Worm (Caenorhabditis elegans): ENCODE data around the gene obr-2.
A peak's percentile ranks its signal among the peaks of the same experiment; 100 is the strongest.

Gene obr-2

DNA sequence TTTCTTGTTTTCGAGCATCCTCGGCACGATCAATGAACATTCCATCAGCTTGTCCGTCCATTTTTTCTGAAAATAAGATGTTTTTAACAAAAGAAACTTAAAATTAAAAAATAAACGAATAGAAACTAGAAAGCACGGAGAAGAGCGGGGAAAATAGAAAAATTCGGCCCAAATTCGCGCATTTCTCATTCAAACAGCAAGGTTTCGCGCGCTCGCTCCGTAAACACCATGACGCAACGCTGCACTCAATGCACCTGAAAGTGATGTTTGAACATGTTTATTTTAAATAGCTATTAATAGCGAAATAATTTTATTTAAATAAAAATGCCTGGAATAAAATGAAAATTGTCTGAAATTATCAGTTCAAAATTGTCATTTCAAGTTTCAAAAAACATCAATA, 45.5 kb upstream of the obr-2 start, which contains the start of the genes mcm-3 and C25D7.15 (continued):
- TF ChIP-seq nhr-237 (tag; optimal IDR thresholded peaks at IDR 0.05) (no peak), rnt-1 (tag; optimal IDR thresholded peaks at IDR 0.05) (peak; percentile 31), fos-1 (tag; optimal IDR thresholded peaks at IDR 0.05) (no peak), lsy-2 (tag; optimal IDR thresholded peaks at IDR 0.05) (peak; percentile 17 to 47), nhr-85 (tag) (peak; percentile 38), elt-2 (tag; optimal IDR thresholded peaks at IDR 0.05) (no peak), C16A3.4 (tag; optimal IDR thresholded peaks at IDR 0.05) (peak; percentile 34), swsn-7 (tag; optimal IDR thresholded peaks at IDR 0.05) (peak; percentile 26), tlp-1 (tag; optimal IDR thresholded peaks at IDR 0.05) (no peak), nhr-76 (tag; optimal IDR thresholded peaks at IDR 0.05) (no peak), mab-9 (GFP tag; IDR thresholded peaks at IDR 0.05) (no peak), dpl-1 (GFP tag; optimal IDR thresholded peaks at IDR 0.05) (peak; percentile 82 to 89 (median 85)), aha-1 (tag; optimal IDR thresholded peaks at IDR 0.05) (no peak), tbx-2 (tag; optimal IDR thresholded peaks at IDR 0.05) (peak; percentile 6)

DNA sequence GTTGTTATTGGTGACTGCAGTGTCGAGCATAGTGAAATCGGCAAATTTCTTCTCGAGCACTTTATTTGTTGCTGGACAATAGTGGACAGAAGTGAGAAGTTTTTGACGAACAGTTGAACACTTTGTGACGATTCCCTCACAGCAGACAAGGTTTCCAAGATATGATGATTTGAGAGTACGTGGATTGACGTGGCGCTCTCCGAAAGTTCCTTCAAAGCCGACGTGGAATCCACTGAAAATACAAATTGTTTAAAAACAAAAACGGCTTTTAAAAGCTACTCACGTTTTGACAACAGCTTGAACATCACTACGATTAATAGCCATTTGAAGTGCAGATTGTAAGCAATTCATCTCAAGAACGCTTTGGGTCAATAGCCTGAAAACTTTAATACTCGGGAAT, 44.9 kb upstream of the obr-2 start:
- TF ChIP-seq Y116A8C.19 (tag; optimal IDR thresholded peaks at IDR 0.05; ENCODE audit: borderline replicate concordance), result no peak
- TF ChIP-seq grh-1 (GFP tag; IDR thresholded peaks at IDR 0.05), result 0 out of 2 replicates have a peak, but pooled peaks have one; percentile 2
- TF ChIP-seq efl-1 (optimal IDR thresholded peaks at IDR 0.05), result no peak
- peak in 1 of 2 experiments; percentile 87 for TF ChIP-seq efl-1 (GFP tag; optimal IDR thresholded peaks at IDR 0.05 in 1 of 2)

DNA sequence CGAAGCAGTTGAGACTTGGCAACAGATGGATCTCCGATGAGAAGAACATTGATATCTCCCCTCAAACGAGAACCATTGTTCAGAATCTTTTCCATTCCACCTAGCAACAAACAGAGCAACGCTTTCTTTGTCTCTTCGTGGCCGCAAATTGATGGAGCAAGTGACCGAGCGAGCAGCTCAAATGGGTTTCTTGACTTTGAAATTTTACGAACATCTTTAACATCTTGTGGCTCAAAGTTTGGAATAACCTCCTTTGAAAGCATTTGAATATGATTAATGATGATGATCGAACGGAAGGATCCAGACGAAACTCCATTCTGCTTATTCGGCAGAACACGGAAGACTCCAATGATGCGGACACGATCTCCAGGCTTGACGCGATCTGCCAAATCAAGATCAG, 44.4 kb upstream of the obr-2 start:
- no peak for TF ChIP-seq mef-2 (tag; optimal IDR thresholded peaks at IDR 0.05)
- TF ChIP-seq unc-86 (tag; optimal IDR thresholded peaks at IDR 0.05), result no peak
- no peak for TF ChIP-seq hpl-2 (GFP tag; optimal IDR thresholded peaks at IDR 0.05)
- TF ChIP-seq nhr-85 (tag), result peak; percentile 34
- TF ChIP-seq hlh-17 (GFP tag; optimal IDR thresholded peaks at IDR 0.05; ENCODE audit: borderline replicate concordance), result no peak

DNA sequence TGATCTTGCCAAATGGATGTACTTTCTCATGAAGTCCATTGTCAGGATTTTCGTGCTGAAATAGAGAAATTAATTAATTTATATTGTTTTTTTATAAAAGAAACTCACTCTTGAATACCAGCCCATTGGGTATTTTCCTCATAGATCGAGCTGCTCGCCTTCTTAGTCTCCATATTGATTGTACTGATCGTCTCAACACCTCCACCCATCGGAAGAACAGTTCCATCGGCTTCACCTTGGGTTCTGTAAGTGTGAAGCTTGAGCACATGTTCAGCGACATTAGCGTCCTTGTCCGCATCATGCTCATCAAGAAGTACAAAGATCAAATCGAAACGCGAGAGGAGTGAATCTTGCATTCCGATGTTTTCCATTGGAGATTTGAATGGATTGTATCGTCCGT, 43.7 kb upstream of the obr-2 start:
- TF ChIP-seq sox-4 (tag; optimal IDR thresholded peaks at IDR 0.05), result no peak
- no peak for TF ChIP-seq ceh-8 (GFP tag; optimal IDR thresholded peaks at IDR 0.05)
- no peak for TF ChIP-seq pax-3 (tag; optimal IDR thresholded peaks at IDR 0.05)
- TF ChIP-seq unc-130 (tag; optimal IDR thresholded peaks at IDR 0.05), result no peak
- no peak for TF ChIP-seq aly-2 (tag; optimal IDR thresholded peaks at IDR 0.05)
- TF ChIP-seq elt-3 (tag; optimal IDR thresholded peaks at IDR 0.05), result no peak
- no peak for TF ChIP-seq zip-4 (GFP tag; optimal IDR thresholded peaks at IDR 0.05)
- TF ChIP-seq grh-1 (GFP tag; IDR thresholded peaks at IDR 0.05), result no peak
- no peak for TF ChIP-seq pqm-1 (tag; optimal IDR thresholded peaks at IDR 0.05)
- no peak for TF ChIP-seq skn-1 (tag; optimal IDR thresholded peaks at IDR 0.05)
- TF ChIP-seq snpc-4 (tag; optimal IDR thresholded peaks at IDR 0.05), result no peak

DNA sequence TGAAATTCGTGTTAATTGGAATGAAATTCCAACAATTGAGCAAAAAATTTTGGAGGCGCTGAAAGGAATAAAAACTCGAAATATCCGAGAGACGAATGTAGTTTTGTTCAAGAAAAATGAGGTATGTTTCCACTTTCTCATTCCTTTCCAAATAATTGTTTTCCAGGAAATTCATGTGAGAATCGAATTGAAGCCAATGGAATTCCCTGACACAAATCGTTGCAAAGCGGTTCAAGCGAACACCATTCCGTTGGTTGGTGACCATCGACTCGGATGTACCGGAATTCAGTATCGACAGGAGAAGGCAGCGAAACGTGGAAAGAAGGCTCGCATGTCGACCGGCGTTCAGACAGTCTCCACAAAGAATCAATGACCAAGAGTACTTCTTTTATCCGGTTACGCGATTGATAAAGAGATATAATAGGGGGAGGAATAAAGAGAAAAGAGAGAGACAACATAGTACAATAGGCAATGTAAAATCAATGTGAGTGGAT, 42.3 kb upstream of the obr-2 start:
- no peak for TF ChIP-seq mep-1 (tag; optimal IDR thresholded peaks at IDR 0.05)
- TF ChIP-seq egl-27 (tag; optimal IDR thresholded peaks at IDR 0.05), result no peak
- TF ChIP-seq dsc-1 (tag; optimal IDR thresholded peaks at IDR 0.05), result no peak
- TF ChIP-seq fkh-4 (tag; optimal IDR thresholded peaks at IDR 0.05; ENCODE audit: borderline replicate concordance), result no peak
- no peak for TF ChIP-seq ceh-90 (tag; optimal IDR thresholded peaks at IDR 0.05)
